Fruit fly (Drosophila melanogaster) whole organism, pupa: ENCODE results near the gene CG34242.

ENCODE experiments used
- CG10348 ChIP-seq: fragments of 200-800 bp; sonication (Bioruptor generic); IDR thresholded peaks from 2 replicates; pipeline ENCODE4 v1.3.6; 2022; ENCODE audit warnings: missing biosample characterization, missing genetic modification characterization
- CG12605 ChIP-seq: fragments of 200-800 bp; sonication (Bioruptor generic); IDR thresholded peaks from 2 replicates; pipeline ENCODE4 v1.3.6; 2022; ENCODE audit warnings: missing biosample characterization, missing genetic modification characterization
- CG13204 ChIP-seq: fragments of 200-800 bp; sonication (Bioruptor generic); optimal IDR thresholded peaks from 2 replicates; lab custom pipeline; 2018; ENCODE audit warnings: missing biosample characterization, mild to moderate bottlenecking, missing genetic modification characterization, moderate library complexity
- CG14655 ChIP-seq: fragments of 200-800 bp; sonication (Bioruptor generic); optimal IDR thresholded peaks from 3 replicates; lab custom pipeline; 2017; ENCODE audit warnings: mild to moderate bottlenecking, missing biosample characterization, missing genetic modification reagents, missing genetic modification characterization
- CG15710 ChIP-seq: fragments of 200-800 bp; sonication (Bioruptor generic); optimal IDR thresholded peaks from 2 replicates; lab custom pipeline; 2018; ENCODE audit warnings: missing biosample characterization, mild to moderate bottlenecking, missing genetic modification characterization, moderate library complexity
- CG17806 ChIP-seq: fragments of 200-800 bp; sonication (Bioruptor generic); optimal IDR thresholded peaks from 2 replicates; lab custom pipeline; 2018; ENCODE audit warnings: missing biosample characterization, mild to moderate bottlenecking, missing genetic modification characterization, moderate library complexity
- CG32121 ChIP-seq: fragments of 200-800 bp; sonication (Bioruptor generic); IDR thresholded peaks from 2 replicates; pipeline ENCODE4 v1.3.6; 2022; ENCODE audit warnings: missing biosample characterization, missing genetic modification characterization
- CG34367 ChIP-seq: fragments of 200-800 bp; sonication (Bioruptor generic); optimal IDR thresholded peaks from 2 replicates; lab custom pipeline; 2018; ENCODE audit warnings: missing biosample characterization, mild to moderate bottlenecking, missing genetic modification characterization
- CG4496 ChIP-seq: fragments of 200-800 bp; sonication (Bioruptor generic); IDR thresholded peaks from 3 replicates; pipeline ENCODE4 v1.3.6; 2022; ENCODE audit warnings: missing biosample characterization, missing genetic modification characterization
- CG8159 ChIP-seq: fragments of 200-800 bp; sonication (Bioruptor generic); optimal IDR thresholded peaks from 3 replicates; lab custom pipeline; 2018; ENCODE audit warnings: missing biosample characterization, mild to moderate bottlenecking, missing genetic modification characterization, moderate library complexity
- CG8301 ChIP-seq: fragments of 200-800 bp; sonication (Bioruptor generic); optimal IDR thresholded peaks from 2 replicates; lab custom pipeline; 2018; ENCODE audit warnings: missing biosample characterization, mild to moderate bottlenecking, missing genetic modification characterization
- CG9948 ChIP-seq: fragments of 200-800 bp; sonication (Bioruptor generic); optimal IDR thresholded peaks from 2 replicates; lab custom pipeline; 2018; ENCODE audit warnings: missing biosample characterization, mild to moderate bottlenecking, missing genetic modification characterization, moderate library complexity
- D1 ChIP-seq: fragments of 200-800 bp; sonication (Bioruptor generic); optimal IDR thresholded peaks from 2 replicates; lab custom pipeline; 2018; ENCODE audit warnings: missing biosample characterization, mild to moderate bottlenecking, missing genetic modification characterization, moderate library complexity
- EcR ChIP-seq: fragments of 200-800 bp; sonication (Bioruptor generic); optimal IDR thresholded peaks from 3 replicates; lab custom pipeline; 2019; ENCODE audit warnings: missing biosample characterization, missing genetic modification characterization, mild to moderate bottlenecking, moderate library complexity, missing genetic modification reagents
- Ets98B ChIP-seq: fragments of 200-800 bp; sonication (Bioruptor generic); IDR thresholded peaks from 2 replicates; pipeline ENCODE4 v1.3.6; 2022; ENCODE audit warnings: missing biosample characterization, missing genetic modification characterization
- Pif1A ChIP-seq: fragments of 200-800 bp; sonication (Bioruptor generic); optimal IDR thresholded peaks from 3 replicates; lab custom pipeline; 2016; ENCODE audit warnings: missing biosample characterization, missing genetic modification characterization
- Pif1B ChIP-seq: fragments of 200-800 bp; sonication (Bioruptor generic); optimal IDR thresholded peaks from 3 replicates; lab custom pipeline; 2016; ENCODE audit warnings: missing biosample characterization, missing genetic modification characterization
- Snoo ChIP-seq: fragments of 200-800 bp; sonication (Bioruptor generic); optimal IDR thresholded peaks from 3 replicates; lab custom pipeline; 2017; ENCODE audit warnings: missing biosample characterization, mild to moderate bottlenecking, missing genetic modification characterization, inconsistent platforms
- fd96Ca ChIP-seq: fragments of 200-800 bp; sonication (Bioruptor generic); IDR thresholded peaks from 3 replicates; pipeline ENCODE4 v1.3.6; 2022; ENCODE audit warnings: missing biosample characterization, missing genetic modification characterization
- gl ChIP-seq: fragments of 200-800 bp; sonication (Bioruptor generic); optimal IDR thresholded peaks from 2 replicates; lab custom pipeline; 2018; ENCODE audit warnings: missing biosample characterization, mild to moderate bottlenecking, missing genetic modification characterization
- rn ChIP-seq: fragments of 200-800 bp; sonication (Bioruptor generic); IDR thresholded peaks from 2 replicates; pipeline ENCODE4 v1.3.6; 2022; ENCODE audit warnings: missing biosample characterization, missing genetic modification characterization

Gene CG34242

DNA sequence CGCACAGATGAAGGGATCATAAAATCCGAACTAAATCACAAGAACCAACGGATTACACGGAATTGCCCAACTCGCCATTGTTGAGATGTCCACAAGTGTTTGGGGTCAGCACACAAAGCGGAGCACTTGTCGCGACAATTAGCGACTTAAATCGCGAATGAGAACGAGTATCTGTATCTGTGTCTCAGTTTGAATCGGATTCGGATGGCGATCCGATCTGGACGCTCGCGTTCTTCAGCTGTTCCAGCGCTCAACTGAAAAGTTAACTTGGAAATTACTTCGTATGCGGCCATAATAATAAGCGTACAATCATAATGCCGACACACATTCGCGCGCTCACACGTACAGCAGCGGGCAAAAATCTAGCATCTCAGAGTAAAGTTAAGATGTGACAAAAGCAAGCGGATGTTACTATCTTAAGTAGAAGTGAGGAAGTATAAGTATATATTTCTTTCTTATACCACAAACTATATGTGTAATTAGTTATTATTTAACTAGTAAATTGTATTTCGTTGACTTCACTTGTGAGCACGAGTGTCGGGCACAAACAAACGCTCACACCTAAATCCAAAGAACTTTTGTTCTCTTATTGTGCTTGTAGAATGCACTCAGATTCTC lies 43.3 kb upstream of the CG34242 start, which contains the start of gene CG10660:
Gene CG10660 (minus strand): TSS at position 259 of the 618 bp plus-strand sequence.
- TF ChIP-seq CG14655 (GFP tag; lab: Kevin White, UChicago) (peak; percentile 94), CG17806 (tag; lab: Kevin White, UChicago) (peak; percentile 89), Snoo (tag; lab: Kevin White, UChicago) (peak; percentile 85), fd96Ca (GFP tag; lab: Robert Waterston, UW) (peak; percentile 96), CG4496 (GFP tag; lab: Robert Waterston, UW) (peak; percentile 96), gl (tag; lab: Kevin White, UChicago) (peak; percentile 61), rn (peak; percentile 81; the same call in 1 of the 2 replicates), CG15710 (tag; lab: Kevin White, UChicago) (peak; percentile 87), CG12605 (GFP tag; lab: Robert Waterston, UW) (peak; percentile 93), Pif1B (peak; percentile 96), CG9948 (tag; lab: Kevin White, UChicago) (peak; percentile 85), CG34367 (tag; lab: Kevin White, UChicago) (peak; percentile 89), CG32121 (peak; percentile 95), CG8301 (tag; lab: Kevin White, UChicago) (peak; percentile 94), Pif1A (GFP tag; lab: Kevin White, UChicago) (peak; percentile 94), EcR (peak; percentile 50), Ets98B (peak; percentile 97), CG10348 (GFP tag; lab: Robert Waterston, UW) (peak; percentile 79; the same call in 1 of the 2 replicates), CG13204 (GFP tag; lab: Kevin White, UChicago) (peak; percentile 60), D1 (tag; lab: Kevin White, UChicago) (peak; percentile 69), CG8159 (tag; lab: Kevin White, UChicago) (peak; percentile 89)

- TF ChIP-seq CG10348 (GFP tag; lab: Robert Waterston, UW) (no peak), CG15710 (tag; lab: Kevin White, UChicago) (no peak), CG12605 (GFP tag; lab: Robert Waterston, UW) (no peak), EcR (no peak), CG9948 (tag; lab: Kevin White, UChicago) (no peak), D1 (tag; lab: Kevin White, UChicago) (no peak), CG32121 (no peak), CG14655 (GFP tag; lab: Kevin White, UChicago) (no peak), Pif1B (no peak), CG34367 (tag; lab: Kevin White, UChicago) (no peak), Pif1A (GFP tag; lab: Kevin White, UChicago) (no peak)
Measured at dm6 chr3L:12494273-12494672, 39.5 kb upstream of the CG34242 start.

DNA sequence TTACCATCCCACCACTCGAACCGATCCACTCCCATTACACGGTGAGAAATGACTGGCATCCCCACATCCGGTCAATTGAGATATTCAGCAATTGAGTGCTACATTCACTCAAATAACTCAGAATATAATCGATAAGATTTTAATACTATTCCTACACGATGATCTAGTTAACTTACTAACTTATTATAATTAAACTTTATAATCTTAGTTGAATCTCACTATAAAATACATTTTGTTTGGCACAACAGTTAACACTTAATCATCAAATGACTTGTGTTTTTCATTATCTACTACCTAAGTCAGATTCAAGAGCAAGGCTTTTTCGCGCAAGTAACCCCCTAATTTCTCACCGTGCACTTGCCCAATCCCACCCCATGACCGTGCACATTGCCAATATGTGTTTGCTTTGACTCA lies 38.5 kb upstream of the CG34242 start:
- TF ChIP-seq gl (tag; lab: Kevin White, UChicago) (peak; percentile 60), CG14655 (GFP tag; lab: Kevin White, UChicago) (peak; percentile 95), Ets98B (peak; percentile 67), Pif1B (peak; percentile 83), CG13204 (GFP tag; lab: Kevin White, UChicago) (no peak), rn (0 out of 2 replicates have a peak, but pooled peaks have one; percentile 25), CG8301 (tag; lab: Kevin White, UChicago) (peak; percentile 92), D1 (tag; lab: Kevin White, UChicago) (peak; percentile 75), Pif1A (GFP tag; lab: Kevin White, UChicago) (peak; percentile 84), CG32121 (peak; percentile 73), fd96Ca (GFP tag; lab: Robert Waterston, UW) (peak; percentile 69; the same call in 2 of the 3 replicates), CG17806 (tag; lab: Kevin White, UChicago) (peak; percentile 76), CG15710 (tag; lab: Kevin White, UChicago) (peak; percentile 85), CG10348 (GFP tag; lab: Robert Waterston, UW) (peak; percentile 20; the same call in 1 of the 2 replicates), CG34367 (tag; lab: Kevin White, UChicago) (peak; percentile 75), CG12605 (GFP tag; lab: Robert Waterston, UW) (0 out of 2 replicates have a peak, but pooled peaks have one; percentile 20), CG9948 (tag; lab: Kevin White, UChicago) (peak; percentile 82), Snoo (tag; lab: Kevin White, UChicago) (peak; percentile 86), CG8159 (tag; lab: Kevin White, UChicago) (peak; percentile 87), CG4496 (GFP tag; lab: Robert Waterston, UW) (no peak; the same call in none of the 3 replicates), EcR (no peak)

- 0 out of 3 replicates have a peak, but pooled peaks have one; percentile 15 for TF ChIP-seq fd96Ca (GFP tag; lab: Robert Waterston, UW)
- TF ChIP-seq CG4496 (GFP tag; lab: Robert Waterston, UW): 0 out of 3 replicates have a peak, but pooled peaks have one; percentile 32
- peak; percentile 35; the same call in 1 of the 2 replicates for TF ChIP-seq CG32121
- no peak for TF ChIP-seq CG10348 (GFP tag; lab: Robert Waterston, UW)
- TF ChIP-seq CG17806 (tag; lab: Kevin White, UChicago): peak; percentile 6
- TF ChIP-seq rn: no peak
- TF ChIP-seq CG14655 (GFP tag; lab: Kevin White, UChicago): no peak
- TF ChIP-seq Pif1A (GFP tag; lab: Kevin White, UChicago): no peak
- peak; percentile 11 for TF ChIP-seq CG15710 (tag; lab: Kevin White, UChicago)
- peak; percentile 18 for TF ChIP-seq CG9948 (tag; lab: Kevin White, UChicago)
Measured at dm6 chr3L:12496428-12497344, 37.1 kb upstream of the CG34242 start, which contains the start of gene CG10657. Gene CG10657, minus strand, starts transcription at chr3L:12497216.
